Worm (Caenorhabditis elegans) whole organism, L2 larva: ENCODE results near the gene ubc-8.
A peak's percentile ranks its signal among the peaks of the same experiment; 100 is the strongest.

ENCODE experiments used
- C34F6.9 ChIP-seq: fragments of 150-350 bp; optimal IDR thresholded peaks from 2 replicates; lab custom pipeline; 2014; ENCODE audit warnings: missing biosample characterization, missing genetic modification characterization
- Y55F3AM.14 ChIP-seq: fragments of 200-800 bp; sonication (Bioruptor generic); optimal IDR thresholded peaks from 2 replicates; lab custom pipeline; 2018; ENCODE audit warnings: mild to moderate bottlenecking, missing genetic modification characterization, missing compliant biosample characterization
- ZK546.5 ChIP-seq: sonication (generic microtip); optimal IDR thresholded peaks from 2 replicates; lab custom pipeline; 2017; ENCODE audit warnings: missing biosample characterization, missing genetic modification characterization
- ama-1 ChIP-seq: fragments of 150-350 bp; optimal IDR thresholded peaks from 2 replicates; lab custom pipeline; 2018; ENCODE audit warnings: inconsistent platforms
- blmp-1 ChIP-seq: sonication (generic microtip); optimal IDR thresholded peaks from 2 replicates; lab custom pipeline; 2017; ENCODE audit warnings: missing genetic modification characterization, mild to moderate bottlenecking, missing compliant biosample characterization, antibody characterized with exemption, moderate library complexity; ENCODE audit not compliant: insufficient read depth
- ceh-16 ChIP-seq: fragments of 150-350 bp; optimal IDR thresholded peaks from 2 replicates; lab custom pipeline; 2014; ENCODE audit warnings: missing biosample characterization, missing genetic modification characterization
- ceh-82 ChIP-seq: fragments of 150-350 bp; optimal IDR thresholded peaks from 2 replicates; lab custom pipeline; 2014; ENCODE audit warnings: missing biosample characterization, missing genetic modification characterization
- dmd-4 ChIP-seq: sonication (generic microtip); optimal IDR thresholded peaks from 2 replicates; lab custom pipeline; 2017; ENCODE audit warnings: missing biosample characterization, missing genetic modification characterization
- egl-27 ChIP-seq: sonication (generic microtip); optimal IDR thresholded peaks from 3 replicates; lab custom pipeline; 2017; ENCODE audit warnings: missing biosample characterization, missing genetic modification reagents, missing genetic modification characterization
- elt-1 ChIP-seq: fragments of 150-350 bp; optimal IDR thresholded peaks from 2 replicates; lab custom pipeline; 2014; ENCODE audit warnings: missing biosample characterization, missing genetic modification characterization
- elt-3 ChIP-seq: sonication (generic microtip); optimal IDR thresholded peaks from 2 replicates; lab custom pipeline; 2017; ENCODE audit warnings: missing biosample characterization, missing genetic modification characterization
- gmeb-1 ChIP-seq: fragments of 150-350 bp; optimal IDR thresholded peaks from 2 replicates; lab custom pipeline; 2014; ENCODE audit warnings: missing biosample characterization, missing genetic modification characterization
- lin-13 ChIP-seq: fragments of 150-350 bp; optimal IDR thresholded peaks from 2 replicates; lab custom pipeline; 2014; ENCODE audit warnings: missing biosample characterization, missing genetic modification reagents, missing genetic modification characterization
- lin-39 ChIP-seq: fragments of 150-350 bp; optimal IDR thresholded peaks from 2 replicates; lab custom pipeline; 2014; ENCODE audit warnings: missing biosample characterization, missing genetic modification reagents, missing genetic modification characterization
- lsy-2 ChIP-seq, 2 experiments: fragments of 150-350 bp in 1 of 2; sonication (generic microtip) in 1 of 2; optimal IDR thresholded peaks; 2 replicates each; lab custom pipeline; 2014 to 2017; ENCODE audit warnings: missing biosample characterization in 2 of 2, missing genetic modification characterization in 2 of 2
- mab-5 ChIP-seq: fragments of 150-350 bp; optimal IDR thresholded peaks from 2 replicates; lab custom pipeline; 2014; ENCODE audit warnings: missing biosample characterization, missing genetic modification characterization
- mdl-1 ChIP-seq, 2 experiments: fragments of 150-350 bp in 1 of 2; sonication (generic microtip) in 1 of 2; optimal IDR thresholded peaks; 2 replicates each; lab custom pipeline; 2017; ENCODE audit warnings: missing biosample characterization in 2 of 2, missing genetic modification characterization in 2 of 2
- nhr-10 ChIP-seq: sonication (generic microtip); optimal IDR thresholded peaks from 2 replicates; lab custom pipeline; 2017; ENCODE audit warnings: missing biosample characterization, missing genetic modification characterization
- nhr-11 ChIP-seq: fragments of 150-350 bp; optimal IDR thresholded peaks from 2 replicates; lab custom pipeline; 2014; ENCODE audit warnings: missing biosample characterization, missing genetic modification characterization
- nhr-129 ChIP-seq: fragments of 150-350 bp; optimal IDR thresholded peaks from 2 replicates; lab custom pipeline; 2014; ENCODE audit warnings: missing biosample characterization, missing genetic modification characterization
- nhr-21 ChIP-seq: fragments of 150-350 bp; optimal IDR thresholded peaks from 2 replicates; lab custom pipeline; 2014; ENCODE audit warnings: missing biosample characterization, missing genetic modification characterization
- nhr-23 ChIP-seq: fragments of 150-350 bp; optimal IDR thresholded peaks from 2 replicates; lab custom pipeline; 2014; ENCODE audit warnings: missing biosample characterization, missing genetic modification reagents, missing genetic modification characterization
- nhr-237 ChIP-seq: fragments of 150-350 bp; optimal IDR thresholded peaks from 2 replicates; lab custom pipeline; 2014; ENCODE audit warnings: missing biosample characterization, missing genetic modification characterization
- nhr-25 ChIP-seq: fragments of 150-350 bp; sonication (generic microtip); optimal IDR thresholded peaks from 3 replicates; lab custom pipeline; 2014; ENCODE audit warnings: missing biosample characterization, missing genetic modification characterization
- nhr-77 ChIP-seq: fragments of 150-350 bp; optimal IDR thresholded peaks from 2 replicates; lab custom pipeline; 2014; ENCODE audit warnings: missing biosample characterization, missing genetic modification characterization
- peb-1 ChIP-seq: fragments of 150-350 bp; optimal IDR thresholded peaks from 2 replicates; lab custom pipeline; 2014; ENCODE audit warnings: missing biosample characterization, missing genetic modification characterization
- sem-4 ChIP-seq: fragments of 150-350 bp; optimal IDR thresholded peaks from 2 replicates; lab custom pipeline; 2014; ENCODE audit warnings: missing biosample characterization, missing genetic modification reagents, missing genetic modification characterization
- skn-1 ChIP-seq: sonication (generic microtip); optimal IDR thresholded peaks from 2 replicates; lab custom pipeline; 2017; ENCODE audit warnings: missing biosample characterization, missing genetic modification characterization
- sma-3 ChIP-seq: sonication (generic microtip); optimal IDR thresholded peaks from 2 replicates; lab custom pipeline; 2016; ENCODE audit warnings: missing genetic modification reagents, missing genetic modification characterization, missing compliant biosample characterization
- sma-9 ChIP-seq, 2 experiments: fragments of 150-350 bp in 1 of 2; sonication (generic microtip) in 1 of 2; optimal IDR thresholded peaks; 2 replicates each; lab custom pipeline; 2014 to 2016; ENCODE audit warnings: missing genetic modification characterization in 2 of 2, mild to moderate bottlenecking in 1 of 2, missing biosample characterization in 1 of 2, missing compliant biosample characterization in 1 of 2, missing genetic modification reagents in 1 of 2, moderate library complexity in 1 of 2
- snpc-4 ChIP-seq: fragments of 150-350 bp; optimal IDR thresholded peaks from 2 replicates; lab custom pipeline; 2014; ENCODE audit warnings: missing biosample characterization, missing genetic modification characterization
- unc-39 ChIP-seq: fragments of 150-350 bp; optimal IDR thresholded peaks from 2 replicates; lab custom pipeline; 2014; ENCODE audit warnings: missing biosample characterization, missing genetic modification characterization
- unc-55 ChIP-seq: fragments of 150-350 bp; sonication (generic microtip); optimal IDR thresholded peaks from 3 replicates; lab custom pipeline; 2014; ENCODE audit warnings: missing biosample characterization, missing genetic modification reagents, missing genetic modification characterization
- zag-1 ChIP-seq: fragments of 150-350 bp; optimal IDR thresholded peaks from 2 replicates; lab custom pipeline; 2014; ENCODE audit warnings: missing biosample characterization, missing genetic modification characterization
- ztf-1 ChIP-seq: fragments of 200-800 bp; sonication (Bioruptor generic); conservative IDR thresholded peaks from 2 replicates; pipeline ENCODE4 v1.3.6; 2022; ENCODE audit warnings: missing genetic modification characterization, missing compliant biosample characterization
- ztf-4 ChIP-seq: fragments of 150-350 bp; optimal IDR thresholded peaks from 2 replicates; lab custom pipeline; 2014; ENCODE audit warnings: missing biosample characterization, missing genetic modification characterization

The ubc-8 gene

DNA sequence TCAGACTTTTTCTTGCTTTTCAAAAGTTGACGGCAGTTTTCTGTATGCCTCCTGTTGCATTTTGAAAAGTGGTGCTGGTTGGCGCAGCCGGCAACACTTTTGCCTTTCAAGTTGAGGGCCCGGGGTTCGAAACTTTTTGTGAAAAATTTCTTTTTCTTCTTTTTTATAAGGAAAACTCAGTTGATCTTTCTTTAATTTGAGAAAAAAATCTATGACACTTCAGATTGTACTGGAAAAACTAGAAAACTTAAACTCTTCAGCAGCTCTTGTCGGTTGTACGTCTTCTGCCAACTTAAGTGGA, 42.2 kb downstream of the ubc-8 start:
- TF ChIP-seq ZK546.5 (tag; lab: Kevin White, UChicago): no peak
- TF ChIP-seq nhr-25: no peak

- no peak for TF ChIP-seq elt-1 (tag; lab: Kevin White, UChicago)
- TF ChIP-seq sma-9 (GFP tag; optimal IDR thresholded peaks at IDR 0.05; lab: Kevin White, UChicago): no peak
- no peak for TF ChIP-seq sma-9 (tag; optimal IDR thresholded peaks at IDR 0.05; lab: Kevin White, UChicago)
- no peak for TF ChIP-seq skn-1 (tag; lab: Kevin White, UChicago)
- TF ChIP-seq unc-39 (tag; lab: Kevin White, UChicago): no peak
- TF ChIP-seq ceh-16 (tag; lab: Kevin White, UChicago): no peak
- TF ChIP-seq nhr-11 (tag; lab: Kevin White, UChicago): no peak
- no peak for TF ChIP-seq blmp-1 (tag; lab: Kevin White, UChicago)
- TF ChIP-seq ztf-4 (tag; lab: Kevin White, UChicago): no peak
- no peak for TF ChIP-seq nhr-10
- TF ChIP-seq sem-4 (tag; lab: Kevin White, UChicago): no peak
- TF ChIP-seq elt-3: no peak
- TF ChIP-seq nhr-25: no peak
- peak; percentile 29 for TF ChIP-seq C34F6.9 (tag; lab: Kevin White, UChicago)
- no peak for TF ChIP-seq dmd-4 (tag; lab: Kevin White, UChicago)
- no peak for TF ChIP-seq snpc-4
- no peak for TF ChIP-seq mdl-1 (tag; optimal IDR thresholded peaks at IDR 0.05; lab: Kevin White, UChicago)
- no peak for TF ChIP-seq egl-27 (tag; lab: Kevin White, UChicago)
- TF ChIP-seq zag-1 (tag; lab: Kevin White, UChicago): peak; percentile 35
- peak; percentile 31 for TF ChIP-seq nhr-129 (tag; lab: Kevin White, UChicago)
- TF ChIP-seq lin-39 (tag; lab: Kevin White, UChicago): no peak
- TF ChIP-seq sma-3 (GFP tag; lab: Kevin White, UChicago): no peak
- TF ChIP-seq Y55F3AM.14 (GFP tag; lab: Kevin White, UChicago): no peak
- no peak for TF ChIP-seq ztf-1 (GFP tag; lab: Robert Waterston, UW)
- no peak for TF ChIP-seq nhr-237 (tag; lab: Kevin White, UChicago)
- TF ChIP-seq nhr-77 (tag; lab: Kevin White, UChicago): no peak
- no peak for TF ChIP-seq ceh-82 (tag; lab: Kevin White, UChicago)
- no peak for TF ChIP-seq mab-5 (tag; lab: Kevin White, UChicago)
- TF ChIP-seq lsy-2 (tag; optimal IDR thresholded peaks at IDR 0.05; lab: Kevin White, UChicago): peak; percentile 15 to 58
- no peak for TF ChIP-seq lin-13
- TF ChIP-seq ama-1 (lab: Kevin White, UChicago): no peak
- TF ChIP-seq nhr-23 (tag; lab: Kevin White, UChicago): no peak
- TF ChIP-seq unc-55 (GFP tag; lab: Kevin White, UChicago): peak; percentile 10
- TF ChIP-seq gmeb-1 (tag; lab: Kevin White, UChicago): no peak
- TF ChIP-seq, all 48 proteins: peak for 5
Measured at ce11 chrIV:2663953-2664900, 42.8 kb downstream of the ubc-8 start, which contains the start of gene Y69A2AR.31. Gene Y69A2AR.31, minus strand, starts transcription at chrIV:2664003.

DNA sequence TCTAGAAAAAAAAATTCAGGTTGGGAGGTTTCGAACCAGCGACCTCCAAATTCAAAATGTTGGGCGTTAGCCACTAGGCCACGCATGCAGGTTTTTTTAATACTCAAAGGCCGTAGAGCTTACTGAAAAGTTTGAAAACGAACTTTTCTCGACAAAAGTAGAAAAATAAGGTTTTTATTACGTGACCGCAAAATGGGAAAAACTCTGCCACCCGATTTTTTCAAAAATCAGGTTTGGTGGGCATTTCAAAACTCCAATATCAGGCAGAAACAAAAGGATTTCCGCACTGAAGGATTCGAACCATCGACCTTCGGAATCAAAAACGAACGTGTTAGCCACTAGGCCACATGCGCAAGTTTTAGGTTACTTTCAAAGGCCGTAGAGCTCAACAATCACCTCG, 48.3 kb downstream of the ubc-8 start:
- no peak for TF ChIP-seq nhr-21
- TF ChIP-seq, all 48 proteins: peak for 0

ce11 chrIV:2657307-2657706, 49.7 kb downstream of the ubc-8 start:
- TF ChIP-seq mdl-1 (tag; optimal IDR thresholded peaks at IDR 0.05; lab: Kevin White, UChicago): no peak
- TF ChIP-seq nhr-11 (tag; lab: Kevin White, UChicago): no peak
- no peak for TF ChIP-seq elt-1 (tag; lab: Kevin White, UChicago)
- TF ChIP-seq sma-3 (GFP tag; lab: Kevin White, UChicago): no peak
- no peak for TF ChIP-seq nhr-25
- TF ChIP-seq gmeb-1 (tag; lab: Kevin White, UChicago): no peak
- TF ChIP-seq sma-9 (GFP tag; optimal IDR thresholded peaks at IDR 0.05; lab: Kevin White, UChicago): no peak
- TF ChIP-seq sma-9 (tag; optimal IDR thresholded peaks at IDR 0.05; lab: Kevin White, UChicago): no peak
- TF ChIP-seq peb-1: no peak
- no peak for TF ChIP-seq ZK546.5 (tag; lab: Kevin White, UChicago)
- no peak for TF ChIP-seq lin-13
